Worm (Caenorhabditis elegans): Measurements from ENCODE around the gene bli-2.

ce11 chrII:5603194-5603593 lies 49.0 kb downstream of the bli-2 start, which contains the start of gene C17G10.6:
- no peak for TF ChIP-seq him-1 (tag; optimal IDR thresholded peaks at IDR 0.05)
- no peak for TF ChIP-seq W03F9.2 (tag; optimal IDR thresholded peaks at IDR 0.05)
- no peak for TF ChIP-seq dao-5 (tag; optimal IDR thresholded peaks at IDR 0.05)

Measured in whole organism, L4/young adult.